Worm (Caenorhabditis elegans): ENCODE data around the gene icap-1.
A peak's percentile ranks its signal among the peaks of the same experiment; 100 is the strongest.

- TF ChIP-seq snpc-4 (GFP tag; optimal IDR thresholded peaks at IDR 0.05): no peak
- peak in 2 of 4 experiments; percentile 73 to 85 for TF ChIP-seq snpc-4 (tag; optimal IDR thresholded peaks at IDR 0.05)
- no peak for TF ChIP-seq unc-62 (GFP tag; optimal IDR thresholded peaks at IDR 0.05)
- TF ChIP-seq pha-4 (tag; optimal IDR thresholded peaks at IDR 0.05): no peak
- no peak for TF ChIP-seq madf-3 (GFP tag; IDR thresholded peaks at IDR 0.05)
- no peak for TF ChIP-seq dpl-1 (GFP tag; optimal IDR thresholded peaks at IDR 0.05)
- TF ChIP-seq lin-35 (GFP tag; optimal IDR thresholded peaks at IDR 0.05): no peak
- TF ChIP-seq F33H1.4 (GFP tag; IDR thresholded peaks at IDR 0.05): no peak
- no peak for TF ChIP-seq ztf-26 (tag; optimal IDR thresholded peaks at IDR 0.05)
- TF ChIP-seq efl-1 (GFP tag; optimal IDR thresholded peaks at IDR 0.05): no peak
- TF ChIP-seq ccch-3 (GFP tag; optimal IDR thresholded peaks at IDR 0.05): no peak
- no peak for TF ChIP-seq nhr-179 (tag; optimal IDR thresholded peaks at IDR 0.05)
Measured at ce11 chrIV:13795249-13795909, 8.6 kb upstream of the icap-1 start.

Measured in whole organism, young adult.